Fruit fly (Drosophila melanogaster) whole organism, wandering third instar larva: Measurements from ENCODE around the gene CG1999.

Source experiments
- CG32264 ChIP-seq: fragments of 200-800 bp; sonication (Bioruptor generic); optimal IDR thresholded peaks from 2 replicates; lab custom pipeline; 2016; ENCODE audit warnings: missing biosample characterization, missing genetic modification characterization
- Hr83 ChIP-seq: fragments of 200-300 bp; sonication (Bioruptor generic); optimal IDR thresholded peaks from 2 replicates; lab custom pipeline; 2016; ENCODE audit warnings: missing biosample characterization, mild to moderate bottlenecking, missing genetic modification characterization, moderate library complexity; ENCODE audit not compliant: poor library complexity, severe bottlenecking
- Rel ChIP-seq, 2 experiments: fragments of 200-800 bp; sonication (Bioruptor generic) in 1 of 2; optimal IDR thresholded peaks; 2 replicates in 1 of 2; 3 replicates in 1 of 2; lab custom pipeline; 2016 to 2019; ENCODE audit warnings: mild to moderate bottlenecking in 2 of 2, missing biosample characterization in 2 of 2, missing genetic modification characterization in 2 of 2, moderate library complexity in 1 of 2
- pan ChIP-seq: fragments of >200 bp; optimal IDR thresholded peaks from 2 replicates; lab custom pipeline; 2017
- rgr ChIP-seq: fragments of 200-800 bp; sonication (Bioruptor generic); optimal IDR thresholded peaks from 3 replicates; lab custom pipeline; 2016; ENCODE audit warnings: missing biosample characterization, mild to moderate bottlenecking, missing genetic modification characterization
- tai ChIP-seq: sonication (Bioruptor generic); optimal IDR thresholded peaks from 2 replicates; lab custom pipeline; 2016; ENCODE audit warnings: missing biosample characterization, missing genetic modification characterization

DNA sequence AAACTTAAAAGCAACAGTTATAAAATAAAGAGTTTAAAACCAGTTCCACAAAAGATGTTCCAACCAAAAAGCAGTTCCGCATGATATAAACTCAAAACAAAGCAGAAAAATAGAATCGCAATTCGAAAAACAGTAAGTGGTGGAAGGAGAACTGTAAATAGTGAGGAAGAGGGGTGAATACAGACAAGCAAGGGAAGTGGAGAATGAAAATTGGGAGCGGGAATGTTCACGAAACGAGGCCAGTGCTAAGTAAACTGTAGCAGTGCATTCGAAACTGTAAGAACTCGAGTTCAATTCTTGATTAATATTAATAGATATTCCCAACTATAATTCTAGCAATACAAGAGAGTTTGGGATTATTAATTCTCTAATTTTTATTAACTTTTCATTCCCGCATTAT, 20.6 kb upstream of the CG1999 start:
- TF ChIP-seq Hr83 (GFP tag; lab: Kevin White, UChicago) = no peak
- TF ChIP-seq tai = no peak
- TF ChIP-seq pan (lab: Kevin White, UChicago) = no peak
- no peak for TF ChIP-seq Rel (GFP tag; optimal IDR thresholded peaks at IDR 0.05; lab: Kevin White, UChicago)
- no peak for TF ChIP-seq Rel (tag; optimal IDR thresholded peaks at IDR 0.05; lab: Kevin White, UChicago)
- no peak for TF ChIP-seq CG32264 (GFP tag; lab: Kevin White, UChicago)
- TF ChIP-seq rgr (GFP tag; lab: Kevin White, UChicago) = no peak
